Fruit fly (Drosophila melanogaster) whole organism: ENCODE measurements around the gene CG33941.

Source experiments
- EcR ChIP-seq, 2 experiments: fragments of >200 bp; optimal IDR thresholded peaks; 2 replicates each; lab custom pipeline; 2017; ENCODE audit warnings: missing biosample characterization in 2 of 2, missing genetic modification characterization in 2 of 2, missing genetic modification reagents in 2 of 2
- pan ChIP-seq: fragments of >200 bp; optimal IDR thresholded peaks from 2 replicates; lab custom pipeline; 2017
- psq ChIP-seq: fragments of >200 bp; optimal IDR thresholded peaks from 2 replicates; lab custom pipeline; 2017

DNA sequence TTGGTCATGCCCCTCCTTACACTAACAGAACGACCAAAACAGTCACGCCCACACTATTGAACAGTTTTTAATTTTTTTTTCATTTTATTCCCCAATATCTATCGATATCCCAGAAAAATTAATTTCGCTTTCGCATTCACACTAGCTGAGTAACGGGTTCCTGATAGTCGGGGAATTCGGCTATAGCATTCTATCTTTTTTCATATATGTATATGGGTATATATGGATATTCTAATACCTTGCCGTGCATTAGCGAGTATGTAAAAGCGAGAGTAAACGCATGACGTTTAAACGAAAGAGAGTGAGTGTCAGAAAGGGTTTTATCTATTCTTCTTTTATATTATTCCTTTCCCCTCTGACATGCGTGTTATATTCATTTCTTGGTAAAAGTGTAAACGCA, 31.8 kb downstream of the CG33941 start:
- no peak for TF ChIP-seq psq (lab: Kevin White, UChicago)
- TF ChIP-seq pan (lab: Kevin White, UChicago): no peak
- TF ChIP-seq EcR (GFP tag; optimal IDR thresholded peaks at IDR 0.05; lab: Kevin White, UChicago): no peak
